In the genomic region with DNA sequence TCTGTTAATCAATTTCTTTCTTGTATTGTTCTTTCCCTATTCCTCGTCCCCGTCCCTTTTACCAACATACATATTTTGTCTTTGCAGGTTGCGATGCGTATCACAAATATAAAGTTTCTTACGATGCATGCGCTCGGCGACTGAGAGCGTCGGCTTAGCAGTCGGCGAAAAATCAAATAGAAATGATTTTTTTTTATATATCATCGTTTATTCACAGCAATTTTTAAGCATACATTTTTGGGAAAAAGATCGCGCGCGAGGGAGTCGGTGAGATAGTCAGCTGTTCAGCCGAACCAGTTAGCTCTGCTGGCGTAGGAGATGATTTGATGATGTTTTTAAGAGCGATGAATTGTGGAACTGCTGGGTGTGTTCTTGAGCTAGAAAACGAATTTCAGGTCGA, we compare ENCODE assay signal across 3 fruit fly cellular contexts.
TF ChIP-seq lines count a peak whose summit lies in the region.

No protein-coding gene starts in this region.

- no peak for TF ChIP-seq CTCF in whole organism, embryonic (GFP tag; optimal IDR thresholded peaks at IDR 0.05; lab: Kevin White, UChicago)

TF ChIP-seq in whole organism, adult, 20 proteins besides CTCF, POLR2A, EP300 and RAD21:
- TF ChIP-seq CG33017 (tag; optimal IDR thresholded peaks at IDR 0.05; lab: Kevin White, UChicago) (no peak), kay (GFP tag; lab: Kevin White, UChicago; ENCODE audit: borderline replicate concordance) (peak; percentile 66)
TF ChIP-seq in whole organism, adult: peak in this region for 1.

TF ChIP-seq in whole organism, embryonic, 481 proteins besides CTCF, POLR2A, EP300 and RAD21:
- no peak for TF ChIP-seq CG13287 (GFP tag; IDR thresholded peaks at IDR 0.05; lab: Robert Waterston, UW; ENCODE audit: partially characterized antibody)
- peak; percentile 63 for TF ChIP-seq CG11723 (GFP tag; optimal IDR thresholded peaks at IDR 0.05; lab: Kevin White, UChicago)
- no peak for TF ChIP-seq Spps (tag; optimal IDR thresholded peaks at IDR 0.05; lab: Kevin White, UChicago)
- TF ChIP-seq CG3163 (GFP tag; optimal IDR thresholded peaks at IDR 0.05; lab: Kevin White, UChicago), result no peak
- no peak for TF ChIP-seq Rx (GFP tag; IDR thresholded peaks at IDR 0.05; lab: Robert Waterston, UW)
- no peak for TF ChIP-seq CG18476 (GFP tag; optimal IDR thresholded peaks at IDR 0.05; lab: Kevin White, UChicago)
- no peak for TF ChIP-seq Side (GFP tag; optimal IDR thresholded peaks at IDR 0.05; lab: Kevin White, UChicago)
- TF ChIP-seq Doc3 (GFP tag; IDR thresholded peaks at IDR 0.05; lab: Robert Waterston, UW; ENCODE audit: partially characterized antibody), result 0 out of 3 replicates have a peak, but pooled peaks have one; percentile 12
- no peak for TF ChIP-seq Hey (tag; optimal IDR thresholded peaks at IDR 0.05; lab: Kevin White, UChicago)
- TF ChIP-seq tio (GFP tag; optimal IDR thresholded peaks at IDR 0.05; lab: Kevin White, UChicago), result no peak
- TF ChIP-seq CG12391 (tag; optimal IDR thresholded peaks at IDR 0.05; lab: Kevin White, UChicago), result no peak
- no peak for TF ChIP-seq az2 (GFP tag; optimal IDR thresholded peaks at IDR 0.05; lab: Kevin White, UChicago)
- no peak for TF ChIP-seq fd96Cb (tag; optimal IDR thresholded peaks at IDR 0.05; lab: Kevin White, UChicago)
- peak; percentile 8 for TF ChIP-seq nom (GFP tag; optimal IDR thresholded peaks at IDR 0.05; lab: Kevin White, UChicago)
- no peak for TF ChIP-seq CG17568 (GFP tag; optimal IDR thresholded peaks at IDR 0.05; lab: Kevin White, UChicago)
- TF ChIP-seq Abd-B (GFP tag; optimal IDR thresholded peaks at IDR 0.05; lab: Kevin White, UChicago), result no peak
- no peak for TF ChIP-seq jing (GFP tag; optimal IDR thresholded peaks at IDR 0.05; lab: Kevin White, UChicago)
- TF ChIP-seq E2f2 (GFP tag; IDR thresholded peaks at IDR 0.05; lab: Robert Waterston, UW), result no peak
- no peak for TF ChIP-seq bigmax (GFP tag; optimal IDR thresholded peaks at IDR 0.05; lab: Kevin White, UChicago)
- TF ChIP-seq CG2120 (GFP tag; optimal IDR thresholded peaks at IDR 0.05; lab: Kevin White, UChicago), result no peak
- no peak for TF ChIP-seq oc (tag; optimal IDR thresholded peaks at IDR 0.05; lab: Kevin White, UChicago)
- TF ChIP-seq Nf-YC (tag; optimal IDR thresholded peaks at IDR 0.05; lab: Kevin White, UChicago), result no peak
- TF ChIP-seq CG11456 (GFP tag; IDR thresholded peaks at IDR 0.05; lab: Robert Waterston, UW), result no peak
- no peak for TF ChIP-seq HmgZ (tag; optimal IDR thresholded peaks at IDR 0.05; lab: Kevin White, UChicago)
- no peak for TF ChIP-seq CG8281 (tag; optimal IDR thresholded peaks at IDR 0.05; lab: Kevin White, UChicago)
- no peak for TF ChIP-seq ap (GFP tag; IDR thresholded peaks at IDR 0.05; lab: Robert Waterston, UW)
- TF ChIP-seq cad (GFP tag; optimal IDR thresholded peaks at IDR 0.05; lab: Kevin White, UChicago), result no peak
- TF ChIP-seq ttk (GFP tag; IDR thresholded peaks at IDR 0.05; lab: Robert Waterston, UW), result no peak
- peak; percentile 67; the same call in 1 of the 3 replicates for TF ChIP-seq CG2199 (GFP tag; IDR thresholded peaks at IDR 0.05; lab: Robert Waterston, UW)
- no peak for TF ChIP-seq CG17802 (tag; optimal IDR thresholded peaks at IDR 0.05; lab: Kevin White, UChicago)
- no peak for TF ChIP-seq CG12744 (GFP tag; optimal IDR thresholded peaks at IDR 0.05; lab: Kevin White, UChicago)
- peak; percentile 38 for TF ChIP-seq sens (GFP tag; lab: Kevin White, UChicago)
- TF ChIP-seq CG11247 (GFP tag; IDR thresholded peaks at IDR 0.05; lab: Robert Waterston, UW), result no peak
- TF ChIP-seq CG2712 (tag; optimal IDR thresholded peaks at IDR 0.05; lab: Kevin White, UChicago), result no peak

TF ChIP-seq in whole organism, pupa, 21 proteins besides CTCF, POLR2A, EP300 and RAD21:
- TF ChIP-seq D1 (tag; optimal IDR thresholded peaks at IDR 0.05; lab: Kevin White, UChicago), result peak; percentile 37
- TF ChIP-seq Pif1A (GFP tag; optimal IDR thresholded peaks at IDR 0.05; lab: Kevin White, UChicago), result no peak
- no peak for TF ChIP-seq Snoo (tag; optimal IDR thresholded peaks at IDR 0.05; lab: Kevin White, UChicago)
